Fruit fly (Drosophila melanogaster) whole organism: Measurements from ENCODE around the gene mthl9.
A peak's percentile ranks its signal among the peaks of the same experiment; 100 is the strongest.

ENCODE experiments used
- CG8478 ChIP-seq: fragments of >200 bp; optimal IDR thresholded peaks from 2 replicates; lab custom pipeline; 2018; ENCODE audit warnings: inconsistent platforms
- Dll ChIP-seq: fragments of >200 bp; optimal IDR thresholded peaks from 2 replicates; lab custom pipeline; 2017
- EcR ChIP-seq, 2 experiments: fragments of >200 bp; optimal IDR thresholded peaks; 2 replicates each; lab custom pipeline; 2017; ENCODE audit warnings: missing biosample characterization in 2 of 2, missing genetic modification characterization in 2 of 2, missing genetic modification reagents in 2 of 2
- pan ChIP-seq: fragments of >200 bp; optimal IDR thresholded peaks from 2 replicates; lab custom pipeline; 2017
- psq ChIP-seq: fragments of >200 bp; optimal IDR thresholded peaks from 2 replicates; lab custom pipeline; 2017
- usp ChIP-seq: fragments of >200 bp; optimal IDR thresholded peaks from 2 replicates; lab custom pipeline; 2017; ENCODE audit warnings: missing biosample characterization, missing genetic modification characterization, mixed read lengths

Gene mthl9

DNA sequence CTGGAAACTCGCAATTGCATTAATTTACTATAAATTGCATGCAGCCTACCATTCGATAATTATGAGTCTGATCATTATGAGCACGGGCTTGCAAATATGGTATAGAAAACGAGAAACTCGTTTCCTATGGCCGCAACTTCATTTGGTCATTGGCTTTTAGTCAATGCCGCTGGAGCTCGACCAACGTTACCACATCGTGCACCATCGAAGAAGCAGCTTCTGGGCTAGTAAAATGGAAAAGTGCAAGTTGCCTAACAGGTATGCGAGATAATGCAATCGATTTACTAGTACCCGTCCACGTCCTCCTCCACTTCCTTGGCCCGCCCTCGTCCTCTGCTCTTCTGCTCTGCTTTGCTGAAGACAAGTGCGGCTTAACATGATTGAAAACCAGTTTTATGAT lies 47.9 kb downstream of the mthl9 start:
- TF ChIP-seq usp, result no peak
- TF ChIP-seq EcR (GFP tag; optimal IDR thresholded peaks at IDR 0.05; lab: Kevin White, UChicago), result peak in 1 of 2 experiments; percentile 38

DNA sequence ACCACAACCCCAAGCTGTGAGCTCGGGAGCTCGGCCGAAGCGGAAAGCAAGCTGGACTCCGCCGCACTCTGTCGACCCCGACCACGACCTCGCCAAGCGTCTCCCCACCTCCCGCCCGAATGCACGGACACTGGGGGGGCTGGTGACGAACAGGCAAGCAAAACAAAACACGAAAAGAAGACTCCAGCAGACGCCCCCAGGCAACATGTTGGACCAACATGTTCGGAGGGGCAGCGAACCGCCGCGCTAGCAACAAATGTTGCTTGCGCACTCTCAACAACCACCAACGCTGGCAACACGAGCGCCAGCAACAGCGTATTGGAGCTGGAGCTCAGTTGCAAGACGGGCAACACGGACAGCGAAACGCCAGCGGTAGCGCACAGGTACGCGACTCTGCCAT lies 49.8 kb downstream of the mthl9 start:
- TF ChIP-seq usp, result no peak
- no peak for TF ChIP-seq Dll
- no peak for TF ChIP-seq pan (lab: Kevin White, UChicago)
- TF ChIP-seq psq, result no peak
- TF ChIP-seq CG8478 (lab: Kevin White, UChicago), result no peak
- TF ChIP-seq EcR (GFP tag; optimal IDR thresholded peaks at IDR 0.05; lab: Kevin White, UChicago), result no peak
